Worm (Caenorhabditis elegans) whole organism, mixed stage, embryonic: ENCODE measurements around the gene D1053.4.

Experiments
- blmp-1 ChIP-seq: fragments of 150-350 bp; optimal IDR thresholded peaks from 2 replicates; lab custom pipeline; 2014; ENCODE audit warnings: missing biosample characterization, missing genetic modification characterization
- ceh-83 ChIP-seq: fragments of 200-800 bp; sonication (Bioruptor generic); optimal IDR thresholded peaks from 2 replicates; lab custom pipeline; 2018; ENCODE audit warnings: mild to moderate bottlenecking, missing genetic modification characterization, missing compliant biosample characterization
- cnd-1 ChIP-seq: fragments of 200-800 bp; sonication (Bioruptor generic); optimal IDR thresholded peaks from 2 replicates; lab custom pipeline; 2018; ENCODE audit warnings: mild to moderate bottlenecking, missing genetic modification characterization, missing compliant biosample characterization
- elt-1 ChIP-seq: sonication (generic microtip); optimal IDR thresholded peaks from 2 replicates; lab custom pipeline; 2017; ENCODE audit warnings: missing genetic modification characterization, mild to moderate bottlenecking, missing compliant biosample characterization, antibody characterized with exemption, moderate library complexity, borderline replicate concordance; ENCODE audit not compliant: insufficient read depth
- lin-13 ChIP-seq: fragments of 150-350 bp; optimal IDR thresholded peaks from 2 replicates; lab custom pipeline; 2014; ENCODE audit warnings: missing biosample characterization, missing genetic modification characterization
- lsy-2 ChIP-seq: fragments of 150-350 bp; optimal IDR thresholded peaks from 2 replicates; lab custom pipeline; 2014; ENCODE audit warnings: missing biosample characterization, missing genetic modification characterization
- nhr-2 ChIP-seq: fragments of 150-350 bp; optimal IDR thresholded peaks from 2 replicates; lab custom pipeline; 2014; ENCODE audit warnings: missing biosample characterization, missing genetic modification characterization

DNA sequence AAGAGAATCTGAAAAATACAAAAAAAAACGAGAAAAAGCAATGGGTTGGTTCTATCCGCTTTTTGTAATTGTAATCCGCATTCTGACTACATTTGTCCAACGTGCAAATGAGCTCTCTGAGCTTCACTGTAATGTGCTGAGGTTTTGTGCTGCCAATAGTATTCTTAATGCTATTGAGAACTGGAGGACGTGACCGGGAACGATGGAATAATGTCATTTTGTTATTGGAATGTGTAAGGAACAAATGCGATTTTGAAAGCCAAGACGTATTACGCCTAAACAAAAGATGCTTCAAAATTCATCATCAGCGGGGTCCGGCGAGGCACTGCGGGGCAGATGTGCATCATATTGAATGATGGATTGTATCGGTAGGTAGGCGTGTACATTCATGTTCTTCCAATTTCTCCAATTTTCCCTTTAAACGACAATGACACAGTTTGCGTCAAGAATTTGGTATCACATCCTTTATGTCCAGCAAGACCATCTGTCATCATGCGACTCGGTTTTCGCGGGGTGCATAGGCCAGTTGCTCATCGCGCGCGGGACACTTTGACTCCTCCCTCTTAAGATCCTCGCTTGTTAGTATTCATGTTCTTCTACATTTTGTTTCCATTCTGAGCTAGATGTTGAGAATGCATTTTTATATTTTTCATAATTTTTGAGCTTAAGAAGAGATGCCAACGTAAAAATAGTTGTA lies 50.4 kb downstream of the D1053.4 start:
- TF ChIP-seq blmp-1 (tag; lab: Kevin White, UChicago), result no peak
- TF ChIP-seq elt-1 (tag; lab: Kevin White, UChicago), result no peak
- TF ChIP-seq lsy-2 (tag; lab: Kevin White, UChicago), result no peak
- no peak for TF ChIP-seq nhr-2 (tag; lab: Kevin White, UChicago)
- no peak for TF ChIP-seq lin-13 (tag; lab: Kevin White, UChicago)
- TF ChIP-seq ceh-83 (GFP tag; lab: Kevin White, UChicago), result no peak
- peak; percentile 82 for TF ChIP-seq cnd-1 (tag; lab: Kevin White, UChicago)
